Fruit fly (Drosophila melanogaster): Measurements from ENCODE around the gene shps.
A peak's percentile ranks its signal among the peaks of the same experiment; 100 is the strongest.

shps gene

dm6 chr3R:24252494-24252893 is 26.9 kb upstream of the shps start, which contains the start of gene beta-PheRS (continued):
- peak; percentile 63 for TF ChIP-seq CG2129 (GFP tag; IDR thresholded peaks at IDR 0.05; ENCODE audit: partially characterized antibody)
- TF ChIP-seq CG33213 (GFP tag; optimal IDR thresholded peaks at IDR 0.05) = peak; percentile 77
- TF ChIP-seq D (optimal IDR thresholded peaks at IDR 0.05) = no peak
- TF ChIP-seq D (GFP tag; optimal IDR thresholded peaks at IDR 0.05) = no peak
- TF ChIP-seq CG6765 (GFP tag; optimal IDR thresholded peaks at IDR 0.05) = no peak
- TF ChIP-seq Chrac-16 (GFP tag; optimal IDR thresholded peaks at IDR 0.05) = peak; percentile 29
- peak in 1 of 2 experiments; percentile 42 for TF ChIP-seq Hr51 (GFP tag; optimal IDR thresholded peaks at IDR 0.05)
- TF ChIP-seq CG9817 (tag; optimal IDR thresholded peaks at IDR 0.05) = peak; percentile 65
- TF ChIP-seq CG6654 (GFP tag; optimal IDR thresholded peaks at IDR 0.05) = no peak
- peak; percentile 91 for TF ChIP-seq Lhr (GFP tag; optimal IDR thresholded peaks at IDR 0.05)
- no peak for TF ChIP-seq CG30431 (GFP tag; optimal IDR thresholded peaks at IDR 0.05)
- no peak for TF ChIP-seq Dip2 (GFP tag; IDR thresholded peaks at IDR 0.05)
- TF ChIP-seq H15 (GFP tag; IDR thresholded peaks at IDR 0.05) = no peak; the same call in 2 of the 3 replicates
- TF ChIP-seq fru (optimal IDR thresholded peaks at IDR 0.05) = no peak
- TF ChIP-seq wdn (GFP tag; IDR thresholded peaks at IDR 0.05) = 0 out of 2 replicates have a peak, but pooled peaks have one; percentile 31
- no peak for TF ChIP-seq lov (optimal IDR thresholded peaks at IDR 0.05)
- TF ChIP-seq lov (GFP tag; IDR thresholded peaks at IDR 0.05) = 0 out of 3 replicates have a peak, but pooled peaks have one; percentile 31
- peak; percentile 99 for TF ChIP-seq pzg (GFP tag; optimal IDR thresholded peaks at IDR 0.05)
- TF ChIP-seq CG17802 (tag; optimal IDR thresholded peaks at IDR 0.05) = peak; percentile 95
- peak; percentile 84 for TF ChIP-seq HLH4C (GFP tag; IDR thresholded peaks at IDR 0.05; ENCODE audit: partially characterized antibody)
- no peak for TF ChIP-seq jigr1 (GFP tag; IDR thresholded peaks at IDR 0.05)
- TF ChIP-seq CG1792 (GFP tag; optimal IDR thresholded peaks at IDR 0.05) = peak; percentile 0

dm6 chr3R:24258333-24258732 is 21.0 kb upstream of the shps start:
- TF ChIP-seq Hr78 (GFP tag; optimal IDR thresholded peaks at IDR 0.05) (peak in 1 of 2 experiments; percentile 49), CG13123 (GFP tag; optimal IDR thresholded peaks at IDR 0.05) (no peak), slbo (GFP tag; IDR thresholded peaks at IDR 0.05) (no peak), inv (GFP tag; IDR thresholded peaks at IDR 0.05; ENCODE audit: partially characterized antibody) (no peak), CG9727 (GFP tag; optimal IDR thresholded peaks at IDR 0.05) (no peak), Elba2 (GFP tag; optimal IDR thresholded peaks at IDR 0.05) (peak; percentile 31), CG18764 (GFP tag; optimal IDR thresholded peaks at IDR 0.05) (no peak), sna (GFP tag; IDR thresholded peaks at IDR 0.05; ENCODE audit: partially characterized antibody) (no peak), zen (tag; optimal IDR thresholded peaks at IDR 0.05) (peak; percentile 60), Fer3 (tag; optimal IDR thresholded peaks at IDR 0.05) (no peak), CG13775 (GFP tag; optimal IDR thresholded peaks at IDR 0.05) (no peak), CG2889 (GFP tag; IDR thresholded peaks at IDR 0.05) (no peak), ac (GFP tag; optimal IDR thresholded peaks at IDR 0.05) (no peak), Side (GFP tag; optimal IDR thresholded peaks at IDR 0.05) (no peak), Blimp-1 (GFP tag; optimal IDR thresholded peaks at IDR 0.05) (no peak), cad (GFP tag; optimal IDR thresholded peaks at IDR 0.05) (peak; percentile 93), Dref (GFP tag; IDR thresholded peaks at IDR 0.05) (no peak), esg (GFP tag; conservative IDR thresholded peaks at IDR 0.05) (no peak)

Measured in whole organism, embryonic.